Worm (Caenorhabditis elegans) whole organism, late embryonic: ENCODE measurements around the gene jmjd-1.1.

Experiments
- C38D4.7 ChIP-seq: fragments of 200-800 bp; sonication (Bioruptor generic); optimal IDR thresholded peaks from 2 replicates; lab custom pipeline; 2018; ENCODE audit warnings: mild to moderate bottlenecking, missing genetic modification characterization, moderate library complexity, missing compliant biosample characterization
- K02D7.2 ChIP-seq: sonication (generic microtip); optimal IDR thresholded peaks from 2 replicates; lab custom pipeline; 2017; ENCODE audit warnings: mild to moderate bottlenecking, missing genetic modification characterization, missing compliant biosample characterization
- K09A11.1 ChIP-seq: sonication (generic microtip); optimal IDR thresholded peaks from 2 replicates; lab custom pipeline; 2017; ENCODE audit warnings: antibody characterized with exemption, mild to moderate bottlenecking, missing genetic modification characterization, missing compliant biosample characterization; ENCODE audit not compliant: insufficient read depth
- T23F11.4 ChIP-seq: fragments of 200-800 bp; sonication (Bioruptor generic); optimal IDR thresholded peaks from 2 replicates; lab custom pipeline; 2018; ENCODE audit warnings: mild to moderate bottlenecking, missing genetic modification characterization, missing compliant biosample characterization
- Y22D7AL.16 ChIP-seq: sonication (generic microtip); optimal IDR thresholded peaks from 2 replicates; lab custom pipeline; 2016; ENCODE audit warnings: missing genetic modification characterization, missing compliant biosample characterization
- ahr-1 ChIP-seq: sonication (generic microtip); optimal IDR thresholded peaks from 2 replicates; lab custom pipeline; 2016; ENCODE audit warnings: missing genetic modification characterization, missing compliant biosample characterization
- ceh-24 ChIP-seq: sonication (generic microtip); optimal IDR thresholded peaks from 2 replicates; lab custom pipeline; 2016; ENCODE audit warnings: mild to moderate bottlenecking, missing genetic modification characterization, missing compliant biosample characterization
- ceh-30 ChIP-seq: fragments of 150-350 bp; optimal IDR thresholded peaks from 2 replicates; lab custom pipeline; 2014; ENCODE audit warnings: missing biosample characterization, missing genetic modification characterization
- ceh-31 ChIP-seq: sonication (generic microtip); optimal IDR thresholded peaks from 2 replicates; lab custom pipeline; 2016; ENCODE audit warnings: missing genetic modification characterization, missing compliant biosample characterization
- ceh-34 ChIP-seq: sonication (generic microtip); optimal IDR thresholded peaks from 2 replicates; lab custom pipeline; 2016; ENCODE audit warnings: mild to moderate bottlenecking, missing genetic modification characterization, missing compliant biosample characterization
- ceh-45 ChIP-seq: fragments of 200-800 bp; sonication (Bioruptor generic); IDR thresholded peaks from 2 replicates; pipeline ENCODE4 v1.3.6; 2022; ENCODE audit warnings: missing genetic modification reagents, missing genetic modification characterization, missing compliant biosample characterization
- ceh-48 ChIP-seq: sonication (generic microtip); optimal IDR thresholded peaks from 2 replicates; lab custom pipeline; 2016; ENCODE audit warnings: missing genetic modification characterization, inconsistent platforms, missing compliant biosample characterization
- ceh-9 ChIP-seq: sonication (generic microtip); optimal IDR thresholded peaks from 2 replicates; lab custom pipeline; 2016; ENCODE audit warnings: mild to moderate bottlenecking, missing genetic modification characterization, inconsistent platforms, missing compliant biosample characterization
- che-1 ChIP-seq: sonication (generic microtip); optimal IDR thresholded peaks from 2 replicates; lab custom pipeline; 2016; ENCODE audit warnings: mild to moderate bottlenecking, missing genetic modification characterization, missing compliant biosample characterization
- dve-1 ChIP-seq: sonication (generic microtip); optimal IDR thresholded peaks from 2 replicates; lab custom pipeline; 2017; ENCODE audit warnings: antibody characterized with exemption, mild to moderate bottlenecking, missing genetic modification characterization, missing compliant biosample characterization
- elt-2 ChIP-seq: sonication (generic microtip); optimal IDR thresholded peaks from 2 replicates; lab custom pipeline; 2016; ENCODE audit warnings: missing genetic modification reagents, missing genetic modification characterization, missing compliant biosample characterization
- elt-4 ChIP-seq: sonication (generic microtip); optimal IDR thresholded peaks from 2 replicates; lab custom pipeline; 2016; ENCODE audit warnings: missing genetic modification characterization, missing compliant biosample characterization
- eyg-1 ChIP-seq: sonication (generic microtip); optimal IDR thresholded peaks from 2 replicates; lab custom pipeline; 2016; ENCODE audit warnings: missing genotype, missing genetic modification characterization, missing compliant biosample characterization
- fkh-6 ChIP-seq: sonication (generic microtip); optimal IDR thresholded peaks from 2 replicates; lab custom pipeline; 2016; ENCODE audit warnings: missing genetic modification characterization, missing compliant biosample characterization
- gmeb-2 ChIP-seq: sonication (generic microtip); optimal IDR thresholded peaks from 2 replicates; lab custom pipeline; 2016; ENCODE audit warnings: missing genetic modification characterization, inconsistent platforms, missing compliant biosample characterization
- hlh-15 ChIP-seq: sonication (generic microtip); optimal IDR thresholded peaks from 2 replicates; lab custom pipeline; 2016; ENCODE audit warnings: missing genetic modification characterization, missing compliant biosample characterization
- hlh-30 ChIP-seq: sonication (generic microtip); optimal IDR thresholded peaks from 2 replicates; lab custom pipeline; 2017; ENCODE audit warnings: antibody characterized with exemption, missing genetic modification characterization, missing compliant biosample characterization; ENCODE audit not compliant: insufficient read depth
- hlh-8 ChIP-seq: sonication (generic microtip); optimal IDR thresholded peaks from 2 replicates; lab custom pipeline; 2016; ENCODE audit warnings: missing genotype, missing genetic modification characterization, missing compliant biosample characterization
- lin-11 ChIP-seq: fragments of 200-800 bp; sonication (Bioruptor generic); optimal IDR thresholded peaks from 2 replicates; lab custom pipeline; 2018; ENCODE audit warnings: mild to moderate bottlenecking, missing genetic modification characterization, missing compliant biosample characterization
- madf-2 ChIP-seq: sonication (generic microtip); optimal IDR thresholded peaks from 2 replicates; lab custom pipeline; 2017; ENCODE audit warnings: missing genetic modification characterization, missing compliant biosample characterization
- mec-3 ChIP-seq: sonication (generic microtip); optimal IDR thresholded peaks from 2 replicates; lab custom pipeline; 2016; ENCODE audit warnings: borderline replicate concordance, missing genetic modification characterization, missing compliant biosample characterization
- nhr-11 ChIP-seq: fragments of 150-350 bp; optimal IDR thresholded peaks from 2 replicates; lab custom pipeline; 2014; ENCODE audit warnings: missing biosample characterization, missing genetic modification characterization
- nhr-232 ChIP-seq: sonication (generic microtip); optimal IDR thresholded peaks from 2 replicates; lab custom pipeline; 2016; ENCODE audit warnings: missing genetic modification characterization, missing compliant biosample characterization
- odd-2 ChIP-seq: sonication (generic microtip); optimal IDR thresholded peaks from 2 replicates; lab custom pipeline; 2017; ENCODE audit warnings: antibody characterized with exemption, mild to moderate bottlenecking, missing genetic modification characterization, missing compliant biosample characterization
- pax-1 ChIP-seq: fragments of 150-350 bp; optimal IDR thresholded peaks from 2 replicates; lab custom pipeline; 2014; ENCODE audit warnings: missing biosample characterization, missing genetic modification characterization
- pha-4 ChIP-seq: fragments of 150-350 bp; optimal IDR thresholded peaks from 2 replicates; lab custom pipeline; 2018; ENCODE audit warnings: missing biosample characterization, missing genetic modification reagents, missing genetic modification characterization
- pqm-1 ChIP-seq: sonication (generic microtip); optimal IDR thresholded peaks from 2 replicates; lab custom pipeline; 2016; ENCODE audit warnings: missing genetic modification characterization, missing compliant biosample characterization
- pros-1 ChIP-seq: fragments of 150-350 bp; optimal IDR thresholded peaks from 2 replicates; lab custom pipeline; 2014; ENCODE audit warnings: missing biosample characterization, missing genetic modification reagents, missing genetic modification characterization
- rnt-1 ChIP-seq: sonication (generic microtip); optimal IDR thresholded peaks from 2 replicates; lab custom pipeline; 2016; ENCODE audit warnings: missing genetic modification characterization, missing compliant biosample characterization
- sdc-2 ChIP-seq: sonication (generic microtip); optimal IDR thresholded peaks from 2 replicates; lab custom pipeline; 2016; ENCODE audit warnings: missing genotype, missing genetic modification characterization, missing compliant biosample characterization
- sox-2 ChIP-seq: fragments of 200-800 bp; sonication (Bioruptor generic); IDR thresholded peaks from 2 replicates; pipeline ENCODE4 v1.3.6; 2022; ENCODE audit warnings: missing genetic modification reagents, missing genetic modification characterization, missing compliant biosample characterization
- unc-3 ChIP-seq, 2 experiments: fragments of 200-800 bp in 1 of 2; sonication (Bioruptor generic) in 1 of 2; sonication (generic microtip) in 1 of 2; conservative IDR thresholded peaks in 1 of 2; optimal IDR thresholded peaks in 1 of 2; 2 replicates each; pipeline versions ENCODE4 v1.3.6 to Lab custom; 2016 to 2022; ENCODE audit warnings: missing compliant biosample characterization in 2 of 2, missing genetic modification characterization in 2 of 2, missing genetic modification reagents in 1 of 2
- unc-42 ChIP-seq: sonication (generic microtip); optimal IDR thresholded peaks from 2 replicates; lab custom pipeline; 2016; ENCODE audit warnings: missing genotype, missing genetic modification characterization, missing compliant biosample characterization
- unc-55 ChIP-seq: sonication (generic microtip); optimal IDR thresholded peaks from 2 replicates; lab custom pipeline; 2017; ENCODE audit warnings: missing biosample characterization, missing genetic modification reagents, missing genetic modification characterization

jmjd-1.1 gene

DNA sequence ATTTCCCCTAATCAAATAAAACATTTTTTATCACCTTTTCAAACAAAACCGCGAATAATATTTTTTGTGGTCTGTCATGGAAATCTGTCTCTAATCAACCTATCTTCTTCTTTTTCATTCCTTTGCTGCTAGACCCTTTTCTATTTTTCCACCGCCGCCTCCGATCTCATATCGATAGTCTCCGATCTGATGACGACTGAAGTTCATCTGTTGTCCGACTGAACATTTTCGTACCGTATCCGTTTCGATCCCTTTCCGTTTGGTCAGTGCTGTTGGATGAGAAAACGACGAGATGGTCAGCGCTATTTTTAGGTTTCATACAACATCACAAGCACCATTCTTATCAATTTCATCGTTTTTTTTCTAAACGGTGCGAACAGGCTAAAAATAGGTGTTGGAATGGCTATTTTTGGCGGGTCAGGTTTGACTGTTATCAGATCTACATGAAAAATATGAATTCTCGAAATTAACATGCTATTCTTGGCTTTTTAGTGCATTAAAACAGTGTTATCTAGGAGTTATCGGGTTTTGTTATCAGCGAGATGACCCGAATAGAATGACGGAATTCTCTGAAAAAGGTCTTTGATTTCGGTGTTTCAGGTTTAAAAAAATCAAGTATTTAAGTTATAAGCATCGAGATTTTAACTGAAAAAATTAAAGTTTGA, 30.3 kb downstream of the jmjd-1.1 start:
- TF ChIP-seq che-1 (tag; lab: Kevin White, UChicago) = no peak
- TF ChIP-seq elt-2 (tag; lab: Kevin White, UChicago) = peak; percentile 45
- TF ChIP-seq, all 69 proteins: peak for 1

DNA sequence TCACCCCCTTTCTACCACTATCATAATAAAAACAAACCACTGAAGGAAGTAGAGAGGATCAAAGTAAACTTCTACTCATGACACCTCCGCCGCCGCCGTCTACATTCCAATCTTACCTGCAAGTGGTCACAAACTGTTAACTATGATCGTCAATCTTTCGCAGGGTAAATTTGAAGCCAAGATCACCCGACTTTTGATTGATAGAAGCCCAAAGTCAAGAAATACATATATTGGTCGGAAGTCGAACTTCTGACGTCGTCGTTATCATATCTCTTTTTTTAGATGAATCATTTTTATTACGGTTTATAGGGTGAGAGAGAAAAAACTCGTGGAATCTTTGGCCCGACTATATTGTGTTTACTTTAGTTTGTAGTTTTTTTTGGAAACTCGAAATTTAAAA, 32.0 kb downstream of the jmjd-1.1 start:
- TF ChIP-seq K09A11.1 (tag; lab: Kevin White, UChicago) (no peak), ahr-1 (no peak), mec-3 (no peak), rnt-1 (no peak), ceh-24 (no peak), odd-2 (no peak), nhr-11 (tag; lab: Kevin White, UChicago) (no peak), T23F11.4 (GFP tag; lab: Kevin White, UChicago) (no peak), unc-42 (no peak), lin-11 (tag; lab: Kevin White, UChicago) (no peak), C38D4.7 (GFP tag; lab: Kevin White, UChicago) (no peak), ceh-9 (no peak), sdc-2 (no peak), eyg-1 (tag; lab: Kevin White, UChicago) (no peak), elt-4 (no peak), sox-2 (GFP tag; lab: Robert Waterston, UW) (no peak), pqm-1 (tag; lab: Kevin White, UChicago) (no peak), K02D7.2 (tag; lab: Kevin White, UChicago) (no peak), hlh-30 (tag; lab: Kevin White, UChicago) (no peak)

DNA sequence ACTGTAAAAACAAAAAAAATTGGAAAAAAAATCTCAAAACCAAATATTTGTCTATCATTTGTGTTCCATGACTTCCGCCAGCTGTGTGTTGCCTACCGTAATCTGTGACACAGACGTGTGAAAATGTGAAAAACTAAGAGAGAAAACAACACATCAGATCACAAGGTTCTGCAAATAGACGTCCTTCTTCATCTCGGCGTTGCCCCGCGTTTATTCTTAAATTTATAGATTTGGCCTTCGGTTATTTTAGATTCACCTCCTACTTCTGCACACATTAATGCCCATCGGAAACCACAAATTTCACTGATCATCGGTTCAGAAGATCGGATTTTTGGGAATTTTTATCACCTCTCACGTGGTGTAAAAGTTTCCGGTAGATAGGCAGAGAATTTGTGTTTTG, 32.8 kb downstream of the jmjd-1.1 start:
- no peak for TF ChIP-seq elt-2 (tag; lab: Kevin White, UChicago)
- TF ChIP-seq hlh-15 (tag; lab: Kevin White, UChicago) = no peak
- no peak for TF ChIP-seq fkh-6 (tag; lab: Kevin White, UChicago)
- no peak for TF ChIP-seq T23F11.4 (GFP tag; lab: Kevin White, UChicago)
- no peak for TF ChIP-seq nhr-232 (tag; lab: Kevin White, UChicago)
- TF ChIP-seq unc-42 = no peak
- TF ChIP-seq ceh-30 (tag; lab: Kevin White, UChicago) = no peak
- no peak for TF ChIP-seq gmeb-2 (tag; lab: Kevin White, UChicago)
- no peak for TF ChIP-seq sox-2 (GFP tag; lab: Robert Waterston, UW)
- TF ChIP-seq unc-55 (GFP tag; lab: Kevin White, UChicago) = no peak
- no peak for TF ChIP-seq pqm-1 (tag; lab: Kevin White, UChicago)
- no peak for TF ChIP-seq unc-3 (GFP tag; conservative IDR thresholded peaks at IDR 0.05; lab: Robert Waterston, UW)
- no peak for TF ChIP-seq unc-3 (tag; optimal IDR thresholded peaks at IDR 0.05; lab: Kevin White, UChicago)
- no peak for TF ChIP-seq dve-1 (tag; lab: Kevin White, UChicago)

ce11 chrII:11841653-11842052, 35.3 kb downstream of the jmjd-1.1 start:
- TF ChIP-seq sdc-2 = no peak
- no peak for TF ChIP-seq ceh-34
- TF ChIP-seq ceh-31 (tag; lab: Kevin White, UChicago) = no peak
- no peak for TF ChIP-seq Y22D7AL.16 (tag; lab: Kevin White, UChicago)
- TF ChIP-seq K02D7.2 (tag; lab: Kevin White, UChicago) = no peak
- no peak for TF ChIP-seq elt-2 (tag; lab: Kevin White, UChicago)
- TF ChIP-seq ceh-9 = no peak
- TF ChIP-seq madf-2 (tag; lab: Kevin White, UChicago) = no peak
- TF ChIP-seq pqm-1 (tag; lab: Kevin White, UChicago) = no peak
- no peak for TF ChIP-seq nhr-232 (tag; lab: Kevin White, UChicago)
- TF ChIP-seq pax-1 = no peak
- TF ChIP-seq ceh-48 (tag; lab: Kevin White, UChicago) = no peak
- TF ChIP-seq pha-4 (tag; lab: Kevin White, UChicago) = no peak
- no peak for TF ChIP-seq hlh-8 (tag; lab: Kevin White, UChicago)
- no peak for TF ChIP-seq fkh-6 (tag; lab: Kevin White, UChicago)
- no peak for TF ChIP-seq unc-55 (GFP tag; lab: Kevin White, UChicago)
- TF ChIP-seq pros-1 (tag; lab: Kevin White, UChicago) = no peak
- no peak for TF ChIP-seq ceh-45
- TF ChIP-seq, all 69 proteins: peak for 0
